Worm (Caenorhabditis elegans) whole organism, late embryonic: Measurements from ENCODE around the gene str-173.

Experiments used
- F13H6.1 ChIP-seq: sonication (generic microtip); optimal IDR thresholded peaks from 2 replicates; lab custom pipeline; 2016; ENCODE audit warnings: missing genetic modification characterization, missing compliant biosample characterization
- K09A11.1 ChIP-seq: sonication (generic microtip); optimal IDR thresholded peaks from 2 replicates; lab custom pipeline; 2017; ENCODE audit warnings: antibody characterized with exemption, mild to moderate bottlenecking, missing genetic modification characterization, missing compliant biosample characterization; ENCODE audit not compliant: insufficient read depth
- che-1 ChIP-seq: sonication (generic microtip); optimal IDR thresholded peaks from 2 replicates; lab custom pipeline; 2016; ENCODE audit warnings: mild to moderate bottlenecking, missing genetic modification characterization, missing compliant biosample characterization
- elt-2 ChIP-seq: sonication (generic microtip); optimal IDR thresholded peaks from 2 replicates; lab custom pipeline; 2016; ENCODE audit warnings: missing genetic modification reagents, missing genetic modification characterization, missing compliant biosample characterization
- elt-4 ChIP-seq: sonication (generic microtip); optimal IDR thresholded peaks from 2 replicates; lab custom pipeline; 2016; ENCODE audit warnings: missing genetic modification characterization, missing compliant biosample characterization
- fax-1 ChIP-seq: sonication (generic microtip); optimal IDR thresholded peaks from 2 replicates; lab custom pipeline; 2016; ENCODE audit warnings: missing genotype, missing genetic modification characterization, missing compliant biosample characterization
- fkh-10 ChIP-seq: fragments of 150-350 bp; optimal IDR thresholded peaks from 2 replicates; lab custom pipeline; 2014; ENCODE audit warnings: missing biosample characterization, missing genetic modification reagents, missing genetic modification characterization
- lin-11 ChIP-seq: fragments of 200-800 bp; sonication (Bioruptor generic); optimal IDR thresholded peaks from 2 replicates; lab custom pipeline; 2018; ENCODE audit warnings: mild to moderate bottlenecking, missing genetic modification characterization, missing compliant biosample characterization
- madf-2 ChIP-seq: sonication (generic microtip); optimal IDR thresholded peaks from 2 replicates; lab custom pipeline; 2017; ENCODE audit warnings: missing genetic modification characterization, missing compliant biosample characterization
- nhr-232 ChIP-seq: sonication (generic microtip); optimal IDR thresholded peaks from 2 replicates; lab custom pipeline; 2016; ENCODE audit warnings: missing genetic modification characterization, missing compliant biosample characterization
- sox-4 ChIP-seq: sonication (generic microtip); optimal IDR thresholded peaks from 2 replicates; lab custom pipeline; 2017; ENCODE audit warnings: mild to moderate bottlenecking, missing genetic modification characterization, inconsistent platforms, missing compliant biosample characterization
- ztf-16 ChIP-seq: sonication (generic microtip); optimal IDR thresholded peaks from 2 replicates; lab custom pipeline; 2017; ENCODE audit warnings: missing genetic modification characterization, missing compliant biosample characterization

DNA sequence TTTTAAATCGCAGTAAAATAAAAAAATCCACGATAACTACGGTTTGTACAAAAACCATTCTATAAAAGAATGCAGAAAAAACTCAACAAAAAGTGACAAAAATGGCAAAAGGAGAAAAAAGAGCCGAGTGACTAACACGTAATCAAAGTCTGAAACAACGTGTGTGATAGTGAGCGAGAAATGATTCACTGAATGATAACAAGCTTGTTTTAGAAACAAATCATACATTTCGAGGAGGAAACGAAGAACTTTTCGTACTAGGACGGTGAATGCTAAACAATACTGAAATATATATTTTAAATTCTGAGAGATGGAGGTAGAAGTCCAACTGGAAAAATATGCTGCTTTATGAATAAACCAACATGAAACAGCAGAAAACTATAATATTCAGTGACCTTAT, 19.5 kb upstream of the str-173 start:
- TF ChIP-seq nhr-232 (tag; lab: Kevin White, UChicago) (no peak), fax-1 (tag; lab: Kevin White, UChicago) (no peak), che-1 (no peak), madf-2 (tag; lab: Kevin White, UChicago) (no peak), ztf-16 (tag; lab: Kevin White, UChicago) (no peak), F13H6.1 (tag; lab: Kevin White, UChicago) (no peak), fkh-10 (GFP tag; lab: Kevin White, UChicago) (no peak), sox-4 (tag; lab: Kevin White, UChicago) (no peak), K09A11.1 (no peak), elt-4 (tag; lab: Kevin White, UChicago) (no peak), lin-11 (tag; lab: Kevin White, UChicago) (no peak), elt-2 (tag; lab: Kevin White, UChicago) (no peak)
